Worm (Caenorhabditis elegans) whole organism, young adult: ENCODE data around the gene epg-9.

Source experiments
- B0019.2 ChIP-seq: fragments of 200-800 bp; sonication (Bioruptor generic); conservative IDR thresholded peaks from 2 replicates; pipeline ENCODE4 v1.3.6; 2022; ENCODE audit warnings: missing genetic modification reagents, missing genetic modification characterization, missing compliant biosample characterization
- C17E4.6 ChIP-seq: fragments of 200-800 bp; sonication (Bioruptor generic); IDR thresholded peaks from 2 replicates; pipeline ENCODE4 v1.3.6; 2022; ENCODE audit warnings: missing genetic modification reagents, missing genetic modification characterization, missing compliant biosample characterization
- D2030.7 ChIP-seq: fragments of 200-800 bp; sonication (Bioruptor generic); IDR thresholded peaks from 2 replicates; pipeline ENCODE4 v1.3.6; 2022; ENCODE audit warnings: missing genetic modification reagents, missing genetic modification characterization, missing compliant biosample characterization
- F37B4.10 ChIP-seq: fragments of 200-800 bp; sonication (Bioruptor generic); IDR thresholded peaks from 2 replicates; pipeline ENCODE4 v1.3.6; 2022; ENCODE audit warnings: missing genetic modification characterization, missing compliant biosample characterization
- F57A8.1 ChIP-seq: fragments of 200-800 bp; sonication (Bioruptor generic); optimal IDR thresholded peaks from 2 replicates; lab custom pipeline; 2018; ENCODE audit warnings: mild to moderate bottlenecking, missing genetic modification characterization, moderate library complexity, missing compliant biosample characterization
- K11D2.4 ChIP-seq: fragments of 200-800 bp; sonication (Bioruptor generic); IDR thresholded peaks from 2 replicates; pipeline ENCODE4 v1.3.6; 2022; ENCODE audit warnings: missing genetic modification reagents, missing genetic modification characterization, missing compliant biosample characterization
- T07F8.4 ChIP-seq: sonication (generic microtip); optimal IDR thresholded peaks from 2 replicates; lab custom pipeline; 2016; ENCODE audit warnings: mild to moderate bottlenecking, missing genetic modification characterization, moderate library complexity, missing compliant biosample characterization
- Y53F4B.3 ChIP-seq: fragments of 200-800 bp; sonication (Bioruptor generic); IDR thresholded peaks from 2 replicates; pipeline ENCODE4 v1.3.6; 2022; ENCODE audit warnings: missing genetic modification reagents, missing genetic modification characterization, missing compliant biosample characterization
- ZK185.1 ChIP-seq: sonication (generic microtip); optimal IDR thresholded peaks from 2 replicates; lab custom pipeline; 2016; ENCODE audit warnings: mild to moderate bottlenecking, missing genetic modification characterization, missing compliant biosample characterization; ENCODE audit not compliant: poor library complexity, severe bottlenecking
- akir-1 ChIP-seq: fragments of 200-800 bp; sonication (Bioruptor generic); optimal IDR thresholded peaks from 2 replicates; lab custom pipeline; 2018; ENCODE audit warnings: mild to moderate bottlenecking, missing genetic modification characterization, moderate library complexity, missing compliant biosample characterization
- ama-1 ChIP-seq, 3 experiments: fragments of 150-350 bp in 1 of 3; sonication (generic microtip) in 2 of 3; optimal IDR thresholded peaks; 2 replicates each; lab custom pipeline; 2014 to 2018; ENCODE audit warnings: missing biosample characterization in 2 of 3, missing genetic modification characterization in 2 of 3, missing genetic modification reagents in 2 of 3
- aptf-2 ChIP-seq: fragments of 200-800 bp; sonication (Bioruptor generic); conservative IDR thresholded peaks from 2 replicates; pipeline ENCODE4 v1.3.6; 2022; ENCODE audit warnings: missing genetic modification reagents, missing genetic modification characterization, missing compliant biosample characterization
- attf-3 ChIP-seq: fragments of 200-800 bp; sonication (Bioruptor generic); conservative IDR thresholded peaks from 2 replicates; pipeline ENCODE4 v1.3.6; 2022; ENCODE audit warnings: missing genetic modification reagents, missing genetic modification characterization, missing compliant biosample characterization
- attf-5 ChIP-seq: fragments of 200-800 bp; sonication (Bioruptor generic); optimal IDR thresholded peaks from 2 replicates; lab custom pipeline; 2018; ENCODE audit warnings: mild to moderate bottlenecking, missing genetic modification characterization, missing compliant biosample characterization
- bed-1 ChIP-seq: fragments of 200-800 bp; sonication (Bioruptor generic); IDR thresholded peaks from 2 replicates; pipeline ENCODE4 v1.3.6; 2022; ENCODE audit warnings: missing genetic modification reagents, missing genetic modification characterization, missing compliant biosample characterization
- ccch-3 ChIP-seq: fragments of 200-800 bp; sonication (Bioruptor generic); optimal IDR thresholded peaks from 2 replicates; lab custom pipeline; 2018; ENCODE audit warnings: mild to moderate bottlenecking, missing genetic modification characterization, missing compliant biosample characterization
- cebp-1 ChIP-seq, 2 experiments: fragments of 200-800 bp in 1 of 2; sonication (Bioruptor generic) in 1 of 2; sonication (generic microtip) in 1 of 2; IDR thresholded peaks in 1 of 2; optimal IDR thresholded peaks in 1 of 2; 2 replicates each; pipeline versions ENCODE4 v1.3.6 to Lab custom; 2017 to 2022; ENCODE audit warnings: missing compliant biosample characterization in 2 of 2, missing genetic modification characterization in 2 of 2, mild to moderate bottlenecking in 1 of 2, missing genetic modification reagents in 1 of 2, moderate library complexity in 1 of 2
- cebp-2 ChIP-seq: fragments of 200-800 bp; sonication (Bioruptor generic); IDR thresholded peaks from 2 replicates; pipeline ENCODE4 v1.3.6; 2022; ENCODE audit warnings: missing genetic modification characterization, missing compliant biosample characterization
- ceh-40 ChIP-seq: fragments of 200-800 bp; sonication (Bioruptor generic); IDR thresholded peaks from 2 replicates; pipeline ENCODE4 v1.3.6; 2022; ENCODE audit warnings: missing genetic modification characterization, missing compliant biosample characterization
- ceh-79 ChIP-seq: sonication (generic microtip); optimal IDR thresholded peaks from 2 replicates; lab custom pipeline; 2017; ENCODE audit warnings: mild to moderate bottlenecking, missing genetic modification characterization, missing compliant biosample characterization
- die-1 ChIP-seq: sonication (generic microtip); optimal IDR thresholded peaks from 2 replicates; lab custom pipeline; 2016; ENCODE audit warnings: missing genotype, mild to moderate bottlenecking, missing genetic modification characterization, missing compliant biosample characterization
- efl-1 ChIP-seq: fragments of 150-350 bp; optimal IDR thresholded peaks from 2 replicates; lab custom pipeline; 2014; ENCODE audit warnings: missing biosample characterization, missing genetic modification reagents, missing genetic modification characterization
- egl-44 ChIP-seq: fragments of 200-800 bp; sonication (Bioruptor generic); IDR thresholded peaks from 2 replicates; pipeline ENCODE4 v1.3.6; 2022; ENCODE audit warnings: missing genetic modification reagents, missing genetic modification characterization, missing compliant biosample characterization
- ets-4 ChIP-seq: fragments of 200-800 bp; sonication (Bioruptor generic); optimal IDR thresholded peaks from 2 replicates; lab custom pipeline; 2018; ENCODE audit warnings: mild to moderate bottlenecking, missing genetic modification characterization, missing compliant biosample characterization
- fkh-3 ChIP-seq: sonication (generic microtip); optimal IDR thresholded peaks from 2 replicates; lab custom pipeline; 2016; ENCODE audit warnings: mild to moderate bottlenecking, missing genetic modification characterization, missing compliant biosample characterization
- gei-17 ChIP-seq: fragments of 200-800 bp; sonication (Bioruptor generic); optimal IDR thresholded peaks from 2 replicates; lab custom pipeline; 2018; ENCODE audit warnings: mild to moderate bottlenecking, missing genetic modification characterization, missing compliant biosample characterization
- hsf-1 ChIP-seq: fragments of 200-800 bp; sonication (Bioruptor generic); IDR thresholded peaks from 2 replicates; pipeline ENCODE4 v1.3.6; 2022; ENCODE audit warnings: missing genetic modification reagents, missing genetic modification characterization, missing compliant biosample characterization
- lag-1 ChIP-seq: fragments of 200-800 bp; sonication (Bioruptor generic); IDR thresholded peaks from 2 replicates; pipeline ENCODE4 v1.3.6; 2022; ENCODE audit warnings: missing genetic modification reagents, missing genetic modification characterization, missing compliant biosample characterization
- lin-26 ChIP-seq: fragments of 200-800 bp; sonication (Bioruptor generic); IDR thresholded peaks from 2 replicates; pipeline ENCODE4 v1.3.6; 2022; ENCODE audit warnings: missing genetic modification reagents, missing genetic modification characterization, missing compliant biosample characterization
- lin-40 ChIP-seq: sonication (generic microtip); optimal IDR thresholded peaks from 2 replicates; lab custom pipeline; 2016; ENCODE audit warnings: missing genetic modification characterization, mild to moderate bottlenecking, missing compliant biosample characterization, missing genotype, missing genetic modification reagents
- lir-1 ChIP-seq: fragments of 200-800 bp; sonication (Bioruptor generic); conservative IDR thresholded peaks from 2 replicates; pipeline ENCODE4 v1.3.6; 2022; ENCODE audit warnings: missing genetic modification reagents, missing genetic modification characterization, missing compliant biosample characterization
- lsy-27 ChIP-seq: sonication (generic microtip); optimal IDR thresholded peaks from 2 replicates; lab custom pipeline; 2017; ENCODE audit warnings: missing genetic modification characterization, mild to moderate bottlenecking, missing compliant biosample characterization, antibody characterized with exemption, missing genotype, borderline replicate concordance; ENCODE audit not compliant: insufficient read depth
- mel-28 ChIP-seq: sonication (generic microtip); optimal IDR thresholded peaks from 2 replicates; lab custom pipeline; 2016; ENCODE audit warnings: borderline replicate concordance, mild to moderate bottlenecking, missing genetic modification characterization, missing compliant biosample characterization
- mes-4 ChIP-seq: sonication (generic microtip); optimal IDR thresholded peaks from 2 replicates; lab custom pipeline; 2016; ENCODE audit warnings: missing genotype, missing genetic modification characterization, missing compliant biosample characterization
- mxl-1 ChIP-seq: sonication (generic microtip); optimal IDR thresholded peaks from 2 replicates; lab custom pipeline; 2016; ENCODE audit warnings: missing genetic modification characterization, missing compliant biosample characterization
- nfya-2 ChIP-seq: fragments of 200-800 bp; sonication (Bioruptor generic); IDR thresholded peaks from 2 replicates; pipeline ENCODE4 v1.3.6; 2022; ENCODE audit warnings: missing genetic modification reagents, missing genetic modification characterization, missing compliant biosample characterization
- nhr-120 ChIP-seq: fragments of 200-800 bp; sonication (Bioruptor generic); IDR thresholded peaks from 2 replicates; pipeline ENCODE4 v1.3.6; 2022; ENCODE audit warnings: missing genetic modification characterization, missing compliant biosample characterization
- pbrm-1 ChIP-seq: fragments of 200-800 bp; sonication (Bioruptor generic); IDR thresholded peaks from 2 replicates; pipeline ENCODE4 v1.3.6; 2022; ENCODE audit warnings: missing genetic modification reagents, missing genetic modification characterization, missing compliant biosample characterization
- rcor-1 ChIP-seq: fragments of 200-800 bp; sonication (Bioruptor generic); IDR thresholded peaks from 2 replicates; pipeline ENCODE4 v1.3.6; 2022; ENCODE audit warnings: missing genetic modification reagents, missing genetic modification characterization, missing compliant biosample characterization
- rpc-1 ChIP-seq, 2 experiments: fragments of 150-350 bp in 1 of 2; sonication (generic microtip) in 1 of 2; optimal IDR thresholded peaks; 2 replicates each; lab custom pipeline; 2014 to 2018; ENCODE audit warnings: missing biosample characterization in 1 of 2, missing genetic modification characterization in 1 of 2, missing genetic modification reagents in 1 of 2, missing genotype in 1 of 2
- sea-2 ChIP-seq: fragments of 200-800 bp; sonication (Bioruptor generic); IDR thresholded peaks from 2 replicates; pipeline ENCODE4 v1.3.6; 2022; ENCODE audit warnings: missing genetic modification characterization, missing compliant biosample characterization
- tbp1 ChIP-seq: fragments of 200-800 bp; sonication (Bioruptor generic); optimal IDR thresholded peaks from 2 replicates; lab custom pipeline; 2018; ENCODE audit warnings: mild to moderate bottlenecking, missing genetic modification characterization, missing compliant biosample characterization
- tbx-9 ChIP-seq: sonication (generic microtip); optimal IDR thresholded peaks from 2 replicates; lab custom pipeline; 2016; ENCODE audit warnings: borderline replicate concordance, missing genetic modification characterization, inconsistent platforms, missing compliant biosample characterization
- zim-3 ChIP-seq: sonication (generic microtip); optimal IDR thresholded peaks from 2 replicates; lab custom pipeline; 2017; ENCODE audit warnings: mild to moderate bottlenecking, missing genetic modification characterization, moderate library complexity, missing compliant biosample characterization
- ztf-18 ChIP-seq: sonication (generic microtip); optimal IDR thresholded peaks from 2 replicates; lab custom pipeline; 2016; ENCODE audit warnings: missing genotype, mild to moderate bottlenecking, missing genetic modification characterization, missing compliant biosample characterization
- ztf-28 ChIP-seq: fragments of 200-800 bp; sonication (Bioruptor generic); IDR thresholded peaks from 2 replicates; pipeline ENCODE4 v1.3.6; 2022; ENCODE audit warnings: missing genetic modification reagents, missing genetic modification characterization, missing compliant biosample characterization
- ztf-3 ChIP-seq: fragments of 200-800 bp; sonication (Bioruptor generic); optimal IDR thresholded peaks from 2 replicates; lab custom pipeline; 2018; ENCODE audit warnings: mild to moderate bottlenecking, missing genetic modification characterization, missing compliant biosample characterization
- ztf-6 ChIP-seq: fragments of 200-800 bp; sonication (Bioruptor generic); IDR thresholded peaks from 2 replicates; pipeline ENCODE4 v1.3.6; 2022; ENCODE audit warnings: missing genetic modification reagents, missing genetic modification characterization, missing compliant biosample characterization

epg-9 gene

DNA sequence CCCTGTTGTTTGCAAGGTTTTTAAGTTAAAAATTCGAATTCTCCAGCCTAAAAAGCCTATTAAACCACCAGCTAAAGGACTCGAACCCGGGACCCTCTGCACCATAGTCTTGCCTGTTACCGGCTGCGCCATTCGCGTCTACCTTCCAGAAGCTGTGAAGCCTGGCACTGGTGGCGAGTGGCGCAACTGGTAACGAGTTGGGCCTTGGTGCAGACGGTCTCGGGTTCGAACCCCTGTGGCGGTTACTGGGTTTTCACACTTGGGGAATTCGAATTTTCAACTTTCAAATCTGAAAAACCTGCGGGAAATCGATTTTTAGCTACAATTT is 1.9 kb downstream of the epg-9 start (continued):
- TF ChIP-seq tbx-9 (tag; lab: Kevin White, UChicago) (no peak), cebp-1 (GFP tag; IDR thresholded peaks at IDR 0.05; lab: Robert Waterston, UW) (no peak), cebp-1 (tag; optimal IDR thresholded peaks at IDR 0.05; lab: Kevin White, UChicago) (no peak), D2030.7 (GFP tag; lab: Robert Waterston, UW) (peak; percentile 51; the same call in 1 of the 2 replicates), aptf-2 (GFP tag; lab: Robert Waterston, UW) (no peak), Y53F4B.3 (GFP tag; lab: Robert Waterston, UW) (no peak), mxl-1 (tag; lab: Kevin White, UChicago) (no peak), fkh-3 (tag; lab: Kevin White, UChicago) (no peak), B0019.2 (GFP tag; lab: Robert Waterston, UW) (no peak), egl-44 (GFP tag; lab: Robert Waterston, UW) (0 out of 2 replicates have a peak, but pooled peaks have one; percentile 14), ceh-40 (no peak), ztf-18 (tag; lab: Kevin White, UChicago) (no peak), lsy-27 (tag; lab: Kevin White, UChicago) (no peak), zim-3 (tag; lab: Kevin White, UChicago) (no peak), ZK185.1 (tag; lab: Kevin White, UChicago) (no peak), nhr-120 (GFP tag; lab: Robert Waterston, UW) (peak; percentile 78; the same call in 1 of the 2 replicates), ztf-28 (GFP tag; lab: Robert Waterston, UW) (no peak), nfya-2 (GFP tag; lab: Robert Waterston, UW) (no peak), pbrm-1 (peak; percentile 51; the same call in 1 of the 2 replicates), ets-4 (no peak), T07F8.4 (tag; lab: Kevin White, UChicago) (no peak), F57A8.1 (GFP tag; lab: Kevin White, UChicago) (no peak), C17E4.6 (no peak), gei-17 (no peak), attf-5 (GFP tag; lab: Kevin White, UChicago) (no peak), ztf-6 (GFP tag; lab: Robert Waterston, UW) (no peak), mel-28 (tag; lab: Kevin White, UChicago) (no peak), ztf-3 (GFP tag; lab: Kevin White, UChicago) (no peak), efl-1 (GFP tag; lab: Kevin White, UChicago) (no peak), rpc-1 (optimal IDR thresholded peaks at IDR 0.05; lab: Kevin White, UChicago) (no peak), rpc-1 (tag; optimal IDR thresholded peaks at IDR 0.05; lab: Kevin White, UChicago) (peak; percentile 24), ceh-79 (tag; lab: Kevin White, UChicago) (no peak), ccch-3 (GFP tag; lab: Kevin White, UChicago) (no peak), rcor-1 (GFP tag; lab: Robert Waterston, UW) (no peak), K11D2.4 (GFP tag; lab: Robert Waterston, UW) (no peak), ama-1 (optimal IDR thresholded peaks at IDR 0.05; lab: Kevin White, UChicago) (no peak), ama-1 (GFP tag; optimal IDR thresholded peaks at IDR 0.05; lab: Kevin White, UChicago) (no peak), bed-1 (GFP tag; lab: Robert Waterston, UW) (no peak), lag-1 (GFP tag; lab: Robert Waterston, UW) (no peak), sea-2 (peak; percentile 11; the same call in 1 of the 2 replicates), cebp-2 (GFP tag; lab: Robert Waterston, UW) (no peak), F37B4.10 (GFP tag; lab: Robert Waterston, UW) (no peak), tbp1 (GFP tag; lab: Kevin White, UChicago) (peak; percentile 47), akir-1 (no peak), die-1 (tag; lab: Kevin White, UChicago) (no peak), attf-3 (peak; percentile 49; the same call in 1 of the 2 replicates), mes-4 (no peak), hsf-1 (GFP tag; lab: Robert Waterston, UW) (0 out of 2 replicates have a peak, but pooled peaks have one; percentile 23), lir-1 (GFP tag; lab: Robert Waterston, UW) (no peak), lin-40 (tag; lab: Kevin White, UChicago) (no peak), lin-26 (GFP tag; lab: Robert Waterston, UW) (no peak)
